Worm (Caenorhabditis elegans) whole organism, L1 larva: Measurements from ENCODE around the gene srp-1.

Experiments used
- ces-1 ChIP-seq: fragments of 150-350 bp; optimal IDR thresholded peaks from 2 replicates; lab custom pipeline; 2014; ENCODE audit warnings: missing biosample characterization, missing genetic modification reagents, missing genetic modification characterization
- dpl-1 ChIP-seq, 3 experiments: fragments of 150-350 bp in 2 of 3; sonication (generic microtip) in 1 of 3; optimal IDR thresholded peaks; 2 replicates each; lab custom pipeline; 2014 to 2017; ENCODE audit warnings: missing biosample characterization in 3 of 3, missing genetic modification characterization in 3 of 3, missing genetic modification reagents in 3 of 3
- hpl-2 ChIP-seq: fragments of 150-350 bp; optimal IDR thresholded peaks from 2 replicates; lab custom pipeline; 2014; ENCODE audit warnings: missing biosample characterization, missing genetic modification reagents, missing genetic modification characterization
- irx-1 ChIP-seq: sonication (generic microtip); optimal IDR thresholded peaks from 2 replicates; lab custom pipeline; 2016; ENCODE audit warnings: missing genetic modification characterization, missing compliant biosample characterization
- lin-39 ChIP-seq: fragments of 150-350 bp; optimal IDR thresholded peaks from 2 replicates; lab custom pipeline; 2014; ENCODE audit warnings: missing biosample characterization, missing genetic modification reagents, missing genetic modification characterization
- nhr-11 ChIP-seq: fragments of 150-350 bp; optimal IDR thresholded peaks from 2 replicates; lab custom pipeline; 2014; ENCODE audit warnings: missing biosample characterization, missing genetic modification characterization
- nhr-237 ChIP-seq: fragments of 150-350 bp; optimal IDR thresholded peaks from 2 replicates; lab custom pipeline; 2014; ENCODE audit warnings: missing biosample characterization, missing genetic modification characterization
- nhr-77 ChIP-seq: fragments of 150-350 bp; optimal IDR thresholded peaks from 2 replicates; lab custom pipeline; 2014; ENCODE audit warnings: missing biosample characterization, missing genetic modification characterization
- pqm-1 ChIP-seq: sonication (generic microtip); optimal IDR thresholded peaks from 3 replicates; lab custom pipeline; 2017; ENCODE audit warnings: missing biosample characterization, missing genetic modification characterization
- skn-1 ChIP-seq: fragments of 150-350 bp; optimal IDR thresholded peaks from 2 replicates; lab custom pipeline; 2014; ENCODE audit warnings: missing biosample characterization, missing genetic modification characterization
- snu-23 ChIP-seq: sonication (generic microtip); optimal IDR thresholded peaks from 2 replicates; lab custom pipeline; 2016; ENCODE audit warnings: missing genetic modification characterization, missing compliant biosample characterization
- sptf-1 ChIP-seq: fragments of 150-350 bp; optimal IDR thresholded peaks from 2 replicates; lab custom pipeline; 2014; ENCODE audit warnings: missing biosample characterization, missing genetic modification characterization
- sup-37 ChIP-seq: fragments of 200-800 bp; sonication (Bioruptor generic); optimal IDR thresholded peaks from 2 replicates; lab custom pipeline; 2018; ENCODE audit warnings: mild to moderate bottlenecking, missing genetic modification characterization, missing compliant biosample characterization
- ztf-4 ChIP-seq: fragments of 150-350 bp; optimal IDR thresholded peaks from 2 replicates; lab custom pipeline; 2014; ENCODE audit warnings: missing biosample characterization, missing genetic modification characterization

DNA sequence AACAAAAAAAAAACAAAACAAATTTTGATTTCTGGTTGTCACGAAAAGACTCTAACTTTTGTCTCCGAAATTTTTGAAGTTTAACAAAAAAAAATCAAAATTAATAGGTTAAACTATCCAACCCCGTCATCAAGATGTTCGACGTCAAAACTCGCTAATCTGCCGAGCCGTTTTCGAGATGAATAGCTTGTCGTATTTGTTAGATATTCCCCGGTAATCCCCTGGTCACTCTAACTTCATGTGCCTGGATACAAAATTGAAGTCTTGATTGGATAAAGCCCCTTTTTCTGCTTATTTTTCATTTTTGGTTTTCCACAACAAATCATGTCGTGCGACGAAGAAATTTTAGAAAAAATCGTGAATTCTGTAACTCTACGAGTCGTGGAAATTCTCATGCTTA, 29.3 kb downstream of the srp-1 start, which contains the start of gene srab-16:
- TF ChIP-seq hpl-2 (no peak), nhr-11 (tag; lab: Kevin White, UChicago) (no peak), pqm-1 (tag; lab: Kevin White, UChicago) (no peak), irx-1 (no peak), nhr-237 (tag; lab: Kevin White, UChicago) (no peak), snu-23 (GFP tag; lab: Kevin White, UChicago) (no peak), ces-1 (GFP tag; lab: Kevin White, UChicago) (no peak), lin-39 (no peak), sptf-1 (tag; lab: Kevin White, UChicago) (no peak), nhr-77 (no peak), dpl-1 (GFP tag; optimal IDR thresholded peaks at IDR 0.05; lab: Kevin White, UChicago) (no peak), sup-37 (GFP tag; lab: Kevin White, UChicago) (no peak), ztf-4 (no peak), skn-1 (tag; lab: Kevin White, UChicago) (no peak)
